Worm (Caenorhabditis elegans) whole organism, L4 larva: ENCODE measurements around the gene F10E7.1.

ENCODE experiments used
- F37D6.2 ChIP-seq: sonication (generic microtip); optimal IDR thresholded peaks from 2 replicates; lab custom pipeline; 2016; ENCODE audit warnings: mild to moderate bottlenecking, missing genetic modification characterization, missing compliant biosample characterization
- R02D3.7 ChIP-seq: fragments of 150-350 bp; sonication (generic microtip); optimal IDR thresholded peaks from 3 replicates; lab custom pipeline; 2014; ENCODE audit warnings: missing biosample characterization, missing genetic modification characterization
- T20F7.1 ChIP-seq: fragments of 200-800 bp; sonication (Bioruptor generic); optimal IDR thresholded peaks from 2 replicates; lab custom pipeline; 2018; ENCODE audit warnings: mild to moderate bottlenecking, missing genetic modification characterization, missing compliant biosample characterization
- T26A8.4 ChIP-seq: fragments of 200-800 bp; sonication (Bioruptor generic); IDR thresholded peaks from 2 replicates; pipeline ENCODE4 v1.3.6; 2022; ENCODE audit warnings: missing genetic modification characterization, missing compliant biosample characterization
- Y105C5A.15 ChIP-seq: fragments of 200-800 bp; sonication (Bioruptor generic); IDR thresholded peaks from 2 replicates; pipeline ENCODE4 v1.3.6; 2022; ENCODE audit warnings: missing genetic modification characterization, missing compliant biosample characterization
- Y75B8A.6 ChIP-seq: fragments of 200-800 bp; sonication (Bioruptor generic); IDR thresholded peaks from 2 replicates; pipeline ENCODE4 v1.3.6; 2022; ENCODE audit warnings: missing genetic modification reagents, missing genetic modification characterization, missing compliant biosample characterization
- ZK337.2 ChIP-seq: fragments of 200-800 bp; sonication (Bioruptor generic); IDR thresholded peaks from 2 replicates; pipeline ENCODE4 v1.3.6; 2022; ENCODE audit warnings: missing genetic modification reagents, missing genetic modification characterization, missing compliant biosample characterization
- ama-1 ChIP-seq: fragments of 150-350 bp; optimal IDR thresholded peaks from 2 replicates; lab custom pipeline; 2014; ENCODE audit warnings: inconsistent platforms, mixed read lengths
- attf-4 ChIP-seq: sonication (generic microtip); optimal IDR thresholded peaks from 3 replicates; lab custom pipeline; 2017; ENCODE audit warnings: missing biosample characterization, missing genetic modification characterization
- ceh-32 ChIP-seq: sonication (generic microtip); optimal IDR thresholded peaks from 2 replicates; lab custom pipeline; 2016; ENCODE audit warnings: mild to moderate bottlenecking, missing genetic modification characterization, missing compliant biosample characterization; ENCODE audit not compliant: poor library complexity
- ceh-44 ChIP-seq: fragments of 200-800 bp; sonication (Bioruptor generic); IDR thresholded peaks from 2 replicates; pipeline ENCODE4 v1.3.6; 2022; ENCODE audit warnings: missing genetic modification reagents, missing genetic modification characterization, missing compliant biosample characterization
- ces-1 ChIP-seq: fragments of 150-350 bp; sonication (generic microtip); optimal IDR thresholded peaks from 4 replicates; lab custom pipeline; 2014; ENCODE audit warnings: missing biosample characterization, missing genetic modification reagents, missing genetic modification characterization
- daf-12 ChIP-seq: fragments of 150-350 bp; optimal IDR thresholded peaks from 2 replicates; lab custom pipeline; 2014; ENCODE audit warnings: missing biosample characterization, missing genetic modification reagents, missing genetic modification characterization
- daf-16 ChIP-seq, 3 experiments: sonication (generic microtip); optimal IDR thresholded peaks; 2 replicates each; lab custom pipeline; 2016 to 2017; ENCODE audit warnings: missing genetic modification characterization in 3 of 3, missing genetic modification reagents in 3 of 3, mild to moderate bottlenecking in 2 of 3, missing compliant biosample characterization in 2 of 3, missing biosample characterization in 1 of 3, moderate library complexity in 1 of 3
- daf-19 ChIP-seq: fragments of 200-800 bp; sonication (Bioruptor generic); conservative IDR thresholded peaks from 2 replicates; pipeline ENCODE4 v1.3.6; 2022; ENCODE audit warnings: missing genetic modification characterization, missing compliant biosample characterization
- daf-8 ChIP-seq: fragments of 200-800 bp; sonication (Bioruptor generic); IDR thresholded peaks from 2 replicates; pipeline ENCODE4 v1.3.6; 2022; ENCODE audit warnings: missing genetic modification characterization, missing compliant biosample characterization
- dmd-6 ChIP-seq: fragments of 200-800 bp; sonication (Bioruptor generic); IDR thresholded peaks from 2 replicates; pipeline ENCODE4 v1.3.6; 2022; ENCODE audit warnings: missing genetic modification reagents, missing genetic modification characterization, missing compliant biosample characterization
- duxl-1 ChIP-seq: sonication (generic microtip); optimal IDR thresholded peaks from 2 replicates; lab custom pipeline; 2016; ENCODE audit warnings: mild to moderate bottlenecking, missing genetic modification characterization, moderate library complexity, missing compliant biosample characterization; ENCODE audit not compliant: poor library complexity
- dve-1 ChIP-seq: sonication (generic microtip); optimal IDR thresholded peaks from 2 replicates; lab custom pipeline; 2017; ENCODE audit warnings: antibody characterized with exemption, mild to moderate bottlenecking, missing genetic modification characterization, missing compliant biosample characterization; ENCODE audit not compliant: insufficient read depth
- fkh-10 ChIP-seq: fragments of 150-350 bp; optimal IDR thresholded peaks from 2 replicates; lab custom pipeline; 2014; ENCODE audit warnings: missing biosample characterization, missing genetic modification reagents, missing genetic modification characterization
- gei-8 ChIP-seq: fragments of 200-800 bp; sonication (Bioruptor generic); optimal IDR thresholded peaks from 2 replicates; lab custom pipeline; 2018; ENCODE audit warnings: mild to moderate bottlenecking, missing genetic modification characterization, missing compliant biosample characterization
- hlh-11 ChIP-seq: fragments of 200-800 bp; sonication (Bioruptor generic); optimal IDR thresholded peaks from 2 replicates; lab custom pipeline; 2018; ENCODE audit warnings: mild to moderate bottlenecking, missing genetic modification characterization, missing compliant biosample characterization
- hlh-30 ChIP-seq: sonication (generic microtip); optimal IDR thresholded peaks from 2 replicates; lab custom pipeline; 2017; ENCODE audit warnings: antibody characterized with exemption, mild to moderate bottlenecking, missing genetic modification characterization, missing compliant biosample characterization; ENCODE audit not compliant: insufficient read depth
- hmg-1.1 ChIP-seq: fragments of 200-800 bp; sonication (Bioruptor generic); IDR thresholded peaks from 2 replicates; pipeline ENCODE4 v1.3.6; 2022; ENCODE audit warnings: missing genetic modification reagents, missing genetic modification characterization, missing compliant biosample characterization
- mdt-29 ChIP-seq: fragments of 200-800 bp; sonication (Bioruptor generic); IDR thresholded peaks from 2 replicates; pipeline ENCODE4 v1.3.6; 2022; ENCODE audit warnings: missing genetic modification reagents, missing genetic modification characterization, missing compliant biosample characterization
- mep-1 ChIP-seq: fragments of 150-350 bp; sonication (generic microtip); optimal IDR thresholded peaks from 3 replicates; lab custom pipeline; 2014; ENCODE audit warnings: missing biosample characterization, missing genetic modification characterization
- mes-2 ChIP-seq: sonication (generic microtip); optimal IDR thresholded peaks from 2 replicates; lab custom pipeline; 2016; ENCODE audit warnings: missing genotype, mild to moderate bottlenecking, missing genetic modification characterization, missing compliant biosample characterization; ENCODE audit not compliant: poor library complexity, severe bottlenecking
- nhr-102 ChIP-seq: sonication (generic microtip); optimal IDR thresholded peaks from 2 replicates; lab custom pipeline; 2016; ENCODE audit warnings: mild to moderate bottlenecking, missing genetic modification characterization, moderate library complexity, missing compliant biosample characterization
- nhr-111 ChIP-seq: fragments of 200-800 bp; sonication (Bioruptor generic); optimal IDR thresholded peaks from 2 replicates; lab custom pipeline; 2018; ENCODE audit warnings: mild to moderate bottlenecking, missing genetic modification characterization, missing compliant biosample characterization
- nhr-28 ChIP-seq: fragments of 150-350 bp; optimal IDR thresholded peaks from 2 replicates; lab custom pipeline; 2014; ENCODE audit warnings: missing biosample characterization, missing genetic modification characterization
- nhr-48 ChIP-seq: sonication (generic microtip); optimal IDR thresholded peaks from 2 replicates; lab custom pipeline; 2016; ENCODE audit warnings: mild to moderate bottlenecking, missing genetic modification characterization, missing compliant biosample characterization
- nhr-77 ChIP-seq: fragments of 150-350 bp; optimal IDR thresholded peaks from 2 replicates; lab custom pipeline; 2014; ENCODE audit warnings: missing biosample characterization, missing genetic modification characterization
- php-3 ChIP-seq: fragments of 200-800 bp; sonication (Bioruptor generic); IDR thresholded peaks from 2 replicates; pipeline ENCODE4 v1.3.6; 2022; ENCODE audit warnings: missing genetic modification reagents, missing genetic modification characterization, missing compliant biosample characterization
- pqm-1 ChIP-seq: sonication (generic microtip); optimal IDR thresholded peaks from 2 replicates; lab custom pipeline; 2017; ENCODE audit warnings: missing biosample characterization, missing genetic modification characterization
- rbr-2 ChIP-seq: sonication (generic microtip); optimal IDR thresholded peaks from 2 replicates; lab custom pipeline; 2016; ENCODE audit warnings: missing genotype, missing genetic modification characterization, missing compliant biosample characterization
- set-16 ChIP-seq: fragments of 200-800 bp; sonication (Bioruptor generic); IDR thresholded peaks from 2 replicates; pipeline ENCODE4 v1.3.6; 2022; ENCODE audit warnings: missing genetic modification reagents, missing genetic modification characterization, missing compliant biosample characterization
- snpc-4 ChIP-seq: fragments of 150-350 bp; optimal IDR thresholded peaks from 2 replicates; lab custom pipeline; 2014; ENCODE audit warnings: missing biosample characterization, missing genetic modification characterization
- zip-11 ChIP-seq: fragments of 200-800 bp; sonication (Bioruptor generic); IDR thresholded peaks from 2 replicates; pipeline ENCODE4 v1.3.6; 2022; ENCODE audit warnings: missing genetic modification characterization, missing compliant biosample characterization
- zip-2 ChIP-seq: fragments of 150-350 bp; optimal IDR thresholded peaks from 2 replicates; lab custom pipeline; 2014; ENCODE audit warnings: missing biosample characterization, missing genetic modification characterization
- ztf-11 ChIP-seq: fragments of 150-350 bp; optimal IDR thresholded peaks from 2 replicates; lab custom pipeline; 2014; ENCODE audit warnings: missing biosample characterization, missing genetic modification characterization
- ztf-7 ChIP-seq: fragments of 150-350 bp; optimal IDR thresholded peaks from 2 replicates; lab custom pipeline; 2014; ENCODE audit warnings: missing biosample characterization, missing genetic modification characterization

The F10E7.1 gene

DNA sequence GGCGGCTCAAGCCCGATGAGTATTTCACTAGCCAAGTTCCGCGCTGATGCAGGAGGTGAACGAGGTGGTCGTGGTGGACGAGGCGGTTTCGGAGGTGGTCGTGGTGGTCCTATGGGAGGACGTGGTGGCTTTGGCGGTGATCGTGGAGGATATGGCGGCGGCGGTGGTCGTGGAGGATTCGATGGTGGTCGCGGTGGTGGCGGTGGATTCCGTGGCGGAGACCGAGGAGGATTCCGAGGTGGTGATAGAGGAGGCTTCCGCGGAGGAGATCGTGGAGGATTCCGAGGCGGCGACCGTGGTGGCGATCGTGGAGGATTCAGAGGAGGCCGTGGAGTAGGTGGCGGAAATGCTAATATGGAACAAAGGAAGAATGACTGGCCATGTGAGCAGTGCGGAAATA, 28.2 kb downstream of the F10E7.1 start:
- TF ChIP-seq mdt-29 (GFP tag; lab: Robert Waterston, UW) (no peak), set-16 (peak; percentile 96), F37D6.2 (tag; lab: Kevin White, UChicago) (no peak), Y105C5A.15 (GFP tag; lab: Robert Waterston, UW) (no peak), nhr-111 (GFP tag; lab: Kevin White, UChicago) (no peak)

DNA sequence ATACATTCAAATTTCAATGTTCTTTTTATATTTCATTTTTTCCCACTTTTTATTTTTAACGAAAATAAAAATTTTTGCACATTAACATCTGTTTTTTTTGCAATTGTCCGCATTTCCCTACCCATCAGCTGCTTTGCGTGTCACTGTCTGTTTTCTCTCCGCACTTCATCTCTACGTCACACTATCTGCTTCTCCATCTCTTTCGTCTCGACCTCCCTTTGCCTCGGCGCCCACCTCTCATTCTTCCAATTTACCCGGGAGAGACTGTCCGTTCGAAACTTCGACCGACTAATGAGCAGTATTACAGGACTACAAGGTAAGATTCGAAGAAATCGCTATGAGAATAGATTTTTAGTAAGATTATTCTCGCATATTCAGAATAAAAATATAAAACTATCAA, 28.8 kb downstream of the F10E7.1 start, which contains the start of gene C27H5.2:
Gene C27H5.2, plus strand, starts transcription at position 190 of the 400 bp plus-strand sequence.
- no peak for TF ChIP-seq T20F7.1 (GFP tag; lab: Kevin White, UChicago)
- TF ChIP-seq ama-1 (lab: Kevin White, UChicago), result peak; percentile 84
- no peak for TF ChIP-seq zip-11
- TF ChIP-seq pqm-1 (tag; lab: Kevin White, UChicago), result no peak
- no peak for TF ChIP-seq ZK337.2 (GFP tag; lab: Robert Waterston, UW)
- TF ChIP-seq dve-1, result peak; percentile 8
- TF ChIP-seq nhr-28 (tag; lab: Kevin White, UChicago), result peak; percentile 26
- TF ChIP-seq fkh-10, result no peak
- peak; percentile 8 for TF ChIP-seq hlh-30 (tag; lab: Kevin White, UChicago)
- TF ChIP-seq ces-1 (GFP tag; lab: Kevin White, UChicago), result no peak
- TF ChIP-seq hlh-11 (tag; lab: Kevin White, UChicago), result peak; percentile 68
- no peak for TF ChIP-seq daf-12
- TF ChIP-seq ztf-11 (tag; lab: Kevin White, UChicago), result no peak
- no peak for TF ChIP-seq daf-8 (GFP tag; lab: Robert Waterston, UW)
- TF ChIP-seq R02D3.7 (tag; lab: Kevin White, UChicago), result no peak
- no peak for TF ChIP-seq snpc-4 (tag; lab: Kevin White, UChicago)
- TF ChIP-seq dmd-6, result peak; percentile 7; the same call in 1 of the 2 replicates
- no peak for TF ChIP-seq T26A8.4 (GFP tag; lab: Robert Waterston, UW)
- TF ChIP-seq Y75B8A.6 (GFP tag; lab: Robert Waterston, UW), result no peak
- TF ChIP-seq nhr-48 (tag; lab: Kevin White, UChicago), result no peak
- no peak for TF ChIP-seq nhr-77
- no peak for TF ChIP-seq ceh-44
- no peak for TF ChIP-seq ceh-32
- TF ChIP-seq ztf-7, result no peak
- TF ChIP-seq mep-1 (tag; lab: Kevin White, UChicago), result peak; percentile 29
- no peak for TF ChIP-seq attf-4
- TF ChIP-seq F37D6.2 (tag; lab: Kevin White, UChicago), result no peak
- TF ChIP-seq zip-2 (tag; lab: Kevin White, UChicago), result no peak
- 0 out of 2 replicates have a peak, but pooled peaks have one; percentile 18 for TF ChIP-seq hmg-1.1 (GFP tag; lab: Robert Waterston, UW)
- TF ChIP-seq php-3 (GFP tag; lab: Robert Waterston, UW), result no peak
- TF ChIP-seq mes-2 (tag; lab: Kevin White, UChicago), result peak; percentile 47
- TF ChIP-seq rbr-2 (tag; lab: Kevin White, UChicago), result no peak
- TF ChIP-seq daf-19, result no peak
- peak; percentile 20 for TF ChIP-seq nhr-102 (tag; lab: Kevin White, UChicago)
- no peak for TF ChIP-seq daf-16 (GFP tag; optimal IDR thresholded peaks at IDR 0.05; lab: Kevin White, UChicago)
- no peak for TF ChIP-seq daf-16 (tag; optimal IDR thresholded peaks at IDR 0.05; lab: Kevin White, UChicago)
- no peak for TF ChIP-seq gei-8 (GFP tag; lab: Kevin White, UChicago)
- TF ChIP-seq duxl-1 (tag; lab: Kevin White, UChicago), result no peak
